Worm (Caenorhabditis elegans) whole organism, early embryonic: Measurements from ENCODE around the gene snai-1.

Source experiments
- ama-1 ChIP-seq: fragments of 150-350 bp; optimal IDR thresholded peaks from 2 replicates; lab custom pipeline; 2014
- ceh-13 ChIP-seq: fragments of 200-800 bp; sonication (Bioruptor generic); optimal IDR thresholded peaks from 2 replicates; lab custom pipeline; 2018; ENCODE audit warnings: mild to moderate bottlenecking, missing genetic modification characterization, missing compliant biosample characterization
- flt-1 ChIP-seq: fragments of 200-800 bp; sonication (Bioruptor generic); IDR thresholded peaks from 2 replicates; pipeline ENCODE4 v1.3.6; 2022; ENCODE audit warnings: missing genetic modification characterization, missing compliant biosample characterization
- hmg-4 ChIP-seq: fragments of 200-800 bp; sonication (Bioruptor generic); optimal IDR thresholded peaks from 2 replicates; lab custom pipeline; 2018; ENCODE audit warnings: mild to moderate bottlenecking, missing genetic modification characterization, missing compliant biosample characterization
- hnd-1 ChIP-seq: sonication (generic microtip); optimal IDR thresholded peaks from 2 replicates; lab custom pipeline; 2016; ENCODE audit warnings: missing genetic modification characterization, missing compliant biosample characterization
- tra-4 ChIP-seq: sonication (generic microtip); optimal IDR thresholded peaks from 2 replicates; lab custom pipeline; 2017; ENCODE audit warnings: missing genetic modification characterization, missing compliant biosample characterization

DNA sequence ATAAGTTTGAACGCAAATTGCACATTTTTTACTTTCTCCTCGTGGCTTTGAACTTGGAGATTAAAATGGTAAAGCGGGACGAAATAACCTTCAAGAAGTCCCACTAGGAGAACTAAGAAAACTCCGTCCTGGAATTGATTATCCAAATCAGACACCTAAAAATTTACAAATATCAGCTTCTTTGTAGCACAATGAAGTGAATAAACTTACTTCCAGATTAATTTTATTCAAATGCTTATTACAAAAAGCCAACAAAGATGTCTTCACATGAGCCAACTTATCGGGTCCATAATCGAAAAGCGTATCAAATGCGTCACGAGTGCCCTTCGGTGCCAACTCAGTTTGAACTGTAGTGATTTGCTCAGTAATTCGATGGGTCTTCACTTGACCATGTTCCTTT lies 51.1 kb downstream of the snai-1 start:
- TF ChIP-seq tra-4 (tag; lab: Kevin White, UChicago): no peak
- no peak for TF ChIP-seq ama-1 (lab: Kevin White, UChicago)
- TF ChIP-seq ceh-13 (GFP tag; lab: Kevin White, UChicago): no peak
- no peak for TF ChIP-seq hmg-4 (GFP tag; lab: Kevin White, UChicago)
- no peak for TF ChIP-seq flt-1 (GFP tag; lab: Robert Waterston, UW)
- no peak for TF ChIP-seq hnd-1
